Worm (Caenorhabditis elegans): ENCODE measurements around the gene dos-1.

ce11 chrIII:9109172-9109571 is 5.4 kb downstream of the dos-1 start, which contains the start of gene cya-1:
- TF ChIP-seq akir-1 (GFP tag; optimal IDR thresholded peaks at IDR 0.05) (no peak), F10E7.11 (tag; optimal IDR thresholded peaks at IDR 0.05) (no peak), F49E8.2 (tag; optimal IDR thresholded peaks at IDR 0.05; ENCODE audit: insufficient read depth) (no peak), ztf-28 (GFP tag; IDR thresholded peaks at IDR 0.05) (no peak), egrh-3 (GFP tag; IDR thresholded peaks at IDR 0.05) (no peak), F52B5.7 (tag; optimal IDR thresholded peaks at IDR 0.05) (no peak), mes-4 (tag; optimal IDR thresholded peaks at IDR 0.05) (no peak), lin-35 (GFP tag; optimal IDR thresholded peaks at IDR 0.05) (no peak), ztf-18 (tag; optimal IDR thresholded peaks at IDR 0.05) (no peak), him-1 (tag; optimal IDR thresholded peaks at IDR 0.05) (no peak), lsy-27 (tag; optimal IDR thresholded peaks at IDR 0.05; ENCODE audit: borderline replicate concordance, insufficient read depth) (no peak), attf-3 (GFP tag; conservative IDR thresholded peaks at IDR 0.05) (no peak), ceh-58 (GFP tag; IDR thresholded peaks at IDR 0.05) (no peak)

All from whole organism, young adult.